Fruit fly (Drosophila melanogaster): ENCODE measurements around the gene CG34258.

DNA sequence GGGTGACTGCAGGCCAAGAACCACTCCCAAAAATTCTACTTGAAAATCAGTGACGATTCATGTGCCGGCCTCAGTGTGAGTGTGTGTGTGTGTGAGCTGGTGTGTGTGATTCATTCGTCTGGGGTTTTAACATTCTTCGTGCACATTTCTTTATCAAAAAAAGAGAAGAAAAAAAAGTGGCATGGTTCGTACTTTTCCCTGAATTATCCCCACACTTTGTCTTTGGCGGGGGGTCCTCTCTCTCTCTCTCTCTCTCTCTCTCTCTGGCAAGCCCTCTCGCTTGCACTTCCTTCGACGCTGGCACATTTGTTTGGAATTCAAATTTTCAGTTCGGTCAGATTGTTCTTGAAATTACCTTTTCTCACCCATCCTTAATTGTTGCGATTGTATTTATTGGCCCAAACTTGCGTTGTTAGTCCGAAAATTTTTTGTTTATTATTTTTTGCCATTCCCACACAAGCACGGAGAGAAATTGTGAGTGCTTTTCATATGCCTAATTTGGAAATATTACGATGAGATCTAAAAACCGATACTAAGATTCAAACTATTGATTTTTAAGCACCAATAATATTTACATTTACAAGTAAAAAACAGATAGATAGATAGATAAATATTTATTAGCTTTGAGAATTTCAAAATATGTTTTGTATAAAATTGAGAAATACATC lies 22.6 kb downstream of the CG34258 start:
- TF ChIP-seq gl (tag; optimal IDR thresholded peaks at IDR 0.05) (no peak), Pif1B (GFP tag; optimal IDR thresholded peaks at IDR 0.05) (no peak), CG4496 (GFP tag; IDR thresholded peaks at IDR 0.05) (no peak; the same call in 1 of the 3 replicates), Pif1A (GFP tag; optimal IDR thresholded peaks at IDR 0.05) (no peak), EcR (GFP tag; optimal IDR thresholded peaks at IDR 0.05) (no peak), CG8301 (tag; optimal IDR thresholded peaks at IDR 0.05) (peak; percentile 7), CG13204 (GFP tag; optimal IDR thresholded peaks at IDR 0.05) (no peak), rn (GFP tag; IDR thresholded peaks at IDR 0.05) (no peak), CG10348 (GFP tag; IDR thresholded peaks at IDR 0.05) (no peak), CG9948 (tag; optimal IDR thresholded peaks at IDR 0.05) (no peak), fd96Ca (GFP tag; IDR thresholded peaks at IDR 0.05) (0 out of 3 replicates have a peak, but pooled peaks have one; percentile 8), Ets98B (GFP tag; IDR thresholded peaks at IDR 0.05) (peak; percentile 60)

All from whole organism, pupa.